Fruit fly (Drosophila melanogaster): ENCODE results near the gene CASK.

DNA sequence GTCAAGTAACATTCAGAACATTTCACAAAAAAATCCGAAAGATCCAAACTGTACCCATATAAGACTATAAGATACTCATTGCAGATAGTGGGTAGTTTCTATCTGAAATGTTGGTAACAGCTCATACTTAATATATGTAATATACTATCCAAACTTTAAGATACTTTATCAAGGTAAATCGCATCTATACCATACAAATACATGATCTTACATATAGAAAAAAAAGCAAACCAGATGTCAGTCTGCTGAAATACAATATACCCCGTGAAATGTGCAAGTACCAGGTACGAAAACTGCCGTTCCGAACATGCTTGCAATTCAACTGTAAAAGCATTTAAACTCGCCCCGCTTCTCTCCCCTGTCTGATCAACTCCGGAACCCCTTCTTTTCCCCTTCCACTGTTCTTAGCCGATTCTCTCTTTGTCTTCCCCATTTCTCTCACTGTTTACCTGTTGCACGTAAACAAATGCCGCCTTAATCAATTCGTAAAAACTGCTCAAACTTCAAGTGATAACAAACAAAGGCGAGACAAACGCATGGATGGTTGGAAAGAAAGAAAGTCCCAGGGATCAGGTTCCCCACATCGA lies 5.1 kb upstream of the CASK start:
- peak; percentile 1 for TF ChIP-seq CG8632 (GFP tag; optimal IDR thresholded peaks at IDR 0.05)
- peak; percentile 73 for TF ChIP-seq Smox (GFP tag; optimal IDR thresholded peaks at IDR 0.05)
- TF ChIP-seq Blimp-1 (GFP tag; optimal IDR thresholded peaks at IDR 0.05) = no peak
- TF ChIP-seq CG6854 (GFP tag; optimal IDR thresholded peaks at IDR 0.05) = no peak
- peak; percentile 3 for TF ChIP-seq spab (GFP tag; optimal IDR thresholded peaks at IDR 0.05)
- no peak for TF ChIP-seq CG16779 (tag; optimal IDR thresholded peaks at IDR 0.05)
- TF ChIP-seq CG1621 (tag; optimal IDR thresholded peaks at IDR 0.05) = no peak
- no peak for TF ChIP-seq dsx (GFP tag; optimal IDR thresholded peaks at IDR 0.05; ENCODE audit: poor library complexity, severe bottlenecking)

Data from whole organism, prepupa.